Fruit fly (Drosophila melanogaster): ENCODE data around the gene Nha1.

Gene Nha1

DNA sequence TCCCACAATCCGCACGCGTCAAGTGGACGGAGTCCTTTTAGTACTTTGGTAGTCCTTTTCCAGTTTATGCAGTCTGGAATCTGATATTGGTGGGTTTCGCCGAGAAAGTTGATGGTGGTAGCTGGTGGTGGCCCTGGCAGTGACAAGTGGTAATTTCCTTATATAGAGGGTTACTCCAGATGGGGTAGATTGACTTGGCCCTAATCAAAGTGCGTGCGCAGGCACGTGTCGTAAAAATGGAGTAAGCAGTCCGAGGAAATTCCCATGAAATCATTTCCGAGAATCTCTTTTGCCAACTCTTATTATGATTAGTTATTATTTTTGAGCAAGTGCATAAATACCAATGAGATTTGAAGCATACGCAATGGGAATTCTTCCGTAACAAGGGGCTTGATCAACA is 26.8 kb downstream of the Nha1 start:
- TF ChIP-seq Sox100B (GFP tag; optimal IDR thresholded peaks at IDR 0.05) (no peak), CG33213 (GFP tag; optimal IDR thresholded peaks at IDR 0.05) (no peak), Dll (GFP tag; IDR thresholded peaks at IDR 0.05; ENCODE audit: partially characterized antibody) (no peak), CG11398 (GFP tag; optimal IDR thresholded peaks at IDR 0.05) (no peak), ap (GFP tag; IDR thresholded peaks at IDR 0.05) (no peak), CG12104 (GFP tag; optimal IDR thresholded peaks at IDR 0.05) (no peak), Hey (tag; optimal IDR thresholded peaks at IDR 0.05) (peak; percentile 88), ara (GFP tag; IDR thresholded peaks at IDR 0.05) (0 out of 2 replicates have a peak, but pooled peaks have one; percentile 11), CG7928 (GFP tag; optimal IDR thresholded peaks at IDR 0.05) (no peak), pzg (GFP tag; optimal IDR thresholded peaks at IDR 0.05) (no peak), CG8388 (GFP tag; optimal IDR thresholded peaks at IDR 0.05) (no peak), CG11695 (GFP tag; IDR thresholded peaks at IDR 0.05) (no peak), CG15269 (tag; optimal IDR thresholded peaks at IDR 0.05) (no peak), Ets65A (GFP tag) (no peak), btn (GFP tag; optimal IDR thresholded peaks at IDR 0.05) (no peak), bsh (GFP tag; optimal IDR thresholded peaks at IDR 0.05) (no peak), NC2α (GFP tag; optimal IDR thresholded peaks at IDR 0.05) (no peak), Nf-YC (tag; optimal IDR thresholded peaks at IDR 0.05) (peak; percentile 44), rib (GFP tag; IDR thresholded peaks at IDR 0.05) (no peak), sisA (GFP tag; IDR thresholded peaks at IDR 0.05) (no peak), ewg (GFP tag; optimal IDR thresholded peaks at IDR 0.05) (peak; percentile 5), sima (GFP tag; optimal IDR thresholded peaks at IDR 0.05) (no peak), CG34224 (GFP tag; IDR thresholded peaks at IDR 0.05; ENCODE audit: partially characterized antibody) (no peak), cad (GFP tag; optimal IDR thresholded peaks at IDR 0.05) (no peak), Med (GFP tag) (no peak), Atf3 (GFP tag; optimal IDR thresholded peaks at IDR 0.05) (no peak), pfk (GFP tag; optimal IDR thresholded peaks at IDR 0.05) (no peak), pros (GFP tag; optimal IDR thresholded peaks at IDR 0.05) (peak; percentile 33), pho (GFP tag; optimal IDR thresholded peaks at IDR 0.05) (no peak), croc (GFP tag; conservative IDR thresholded peaks at IDR 0.05) (no peak), sc (optimal IDR thresholded peaks at IDR 0.05) (no peak), sc (GFP tag; optimal IDR thresholded peaks at IDR 0.05) (no peak), gfzf (GFP tag; optimal IDR thresholded peaks at IDR 0.05) (no peak), CG14050 (GFP tag; IDR thresholded peaks at IDR 0.05) (no peak), CG6254 (GFP tag; optimal IDR thresholded peaks at IDR 0.05) (no peak), Lim3 (GFP tag; IDR thresholded peaks at IDR 0.05) (no peak), gt (GFP tag; IDR thresholded peaks at IDR 0.05) (no peak), nerfin-2 (GFP tag; IDR thresholded peaks at IDR 0.05; ENCODE audit: partially characterized antibody) (no peak), CG6813 (GFP tag; optimal IDR thresholded peaks at IDR 0.05) (no peak), NC2β (GFP tag; optimal IDR thresholded peaks at IDR 0.05) (no peak), CG2678 (tag; optimal IDR thresholded peaks at IDR 0.05) (no peak), CG8290 (GFP tag; optimal IDR thresholded peaks at IDR 0.05) (no peak), CG8290 (tag; optimal IDR thresholded peaks at IDR 0.05) (no peak), ttk (GFP tag; IDR thresholded peaks at IDR 0.05) (no peak), amos (GFP tag; IDR thresholded peaks at IDR 0.05; ENCODE audit: partially characterized antibody) (no peak), CG11504 (tag; optimal IDR thresholded peaks at IDR 0.05) (no peak), so (GFP tag; IDR thresholded peaks at IDR 0.05) (no peak), Hr78 (GFP tag; optimal IDR thresholded peaks at IDR 0.05) (no peak), Side (GFP tag; optimal IDR thresholded peaks at IDR 0.05) (no peak), CG1647 (GFP tag; optimal IDR thresholded peaks at IDR 0.05) (no peak), nerfin-1 (tag; optimal IDR thresholded peaks at IDR 0.05) (peak; percentile 62), sens-2 (GFP tag; IDR thresholded peaks at IDR 0.05) (0 out of 2 replicates have a peak, but pooled peaks have one; percentile 17)
